Fruit fly (Drosophila melanogaster) whole organism, embryonic: ENCODE measurements around the gene GlyRS.

Experiments used
- Awh ChIP-seq: fragments of 200-800 bp; sonication (Bioruptor generic); IDR thresholded peaks from 2 replicates; pipeline ENCODE4, ENCODE4 v1.3.6; 2022; ENCODE audit warnings: missing biosample characterization, missing genetic modification characterization
- B-H2 ChIP-seq: fragments of 200-800 bp; sonication (Bioruptor generic); optimal IDR thresholded peaks from 2 replicates; lab custom pipeline; 2018; ENCODE audit warnings: missing biosample characterization, mild to moderate bottlenecking, missing genetic modification characterization
- Bgb ChIP-seq: fragments of 200-800 bp; sonication (Bioruptor generic); IDR thresholded peaks from 2 replicates; pipeline ENCODE4 v1.3.6; 2022; ENCODE audit warnings: missing biosample characterization, missing genetic modification characterization; ENCODE audit not compliant: partially characterized antibody
- CG10366 ChIP-seq: fragments of 200-800 bp; sonication (Bioruptor generic); IDR thresholded peaks from 2 replicates; pipeline ENCODE4 v1.3.6; 2022; ENCODE audit warnings: missing biosample characterization, missing genetic modification characterization
- CG11093 ChIP-seq: fragments of 200-800 bp; sonication (Bioruptor generic); IDR thresholded peaks from 3 replicates; pipeline ENCODE4 v1.3.6; 2022; ENCODE audit warnings: missing biosample characterization, missing genetic modification characterization
- CG11504 ChIP-seq: fragments of 200-800 bp; sonication (Bioruptor generic); optimal IDR thresholded peaks from 3 replicates; lab custom pipeline; 2019; ENCODE audit warnings: missing biosample characterization, mild to moderate bottlenecking, missing genetic modification characterization, moderate library complexity
- CG11696 ChIP-seq: fragments of 200-800 bp; sonication (Bioruptor generic); IDR thresholded peaks from 2 replicates; pipeline ENCODE4 v1.3.6; 2022; ENCODE audit warnings: missing biosample characterization, missing genetic modification characterization
- CG12219 ChIP-seq: fragments of 200-800 bp; sonication (Bioruptor generic); optimal IDR thresholded peaks from 3 replicates; lab custom pipeline; 2018; ENCODE audit warnings: missing biosample characterization, mild to moderate bottlenecking, missing genetic modification characterization
- CG15479 ChIP-seq: fragments of 200-800 bp; sonication (Bioruptor generic); optimal IDR thresholded peaks from 3 replicates; lab custom pipeline; 2019; ENCODE audit warnings: missing biosample characterization, mild to moderate bottlenecking, missing genetic modification characterization, moderate library complexity
- CG2199 ChIP-seq: fragments of 200-800 bp; sonication (Bioruptor generic); IDR thresholded peaks from 3 replicates; pipeline ENCODE4 v1.3.6; 2022; ENCODE audit warnings: missing biosample characterization, missing genetic modification characterization
- CG2202 ChIP-seq: fragments of 200-800 bp; sonication (Bioruptor generic); optimal IDR thresholded peaks from 2 replicates; lab custom pipeline; 2018; ENCODE audit warnings: missing biosample characterization, mild to moderate bottlenecking, missing genetic modification characterization
- CG31224 ChIP-seq: fragments of 200-800 bp; sonication (Bioruptor generic); IDR thresholded peaks from 2 replicates; pipeline ENCODE4 v1.3.6; 2022; ENCODE audit warnings: missing biosample characterization, missing genetic modification characterization
- CG4617 ChIP-seq: fragments of 200-800 bp; sonication (Bioruptor generic); optimal IDR thresholded peaks from 3 replicates; lab custom pipeline; 2016; ENCODE audit warnings: missing biosample characterization, missing genetic modification characterization, borderline replicate concordance
- CG5180 ChIP-seq: fragments of 200-800 bp; sonication (Bioruptor generic); optimal IDR thresholded peaks from 3 replicates; lab custom pipeline; 2017; ENCODE audit warnings: missing biosample characterization, missing genetic modification characterization, mild to moderate bottlenecking, moderate library complexity, missing genetic modification reagents
- CG6175 ChIP-seq: fragments of 200-800 bp; sonication (Bioruptor generic); IDR thresholded peaks from 3 replicates; pipeline ENCODE4 v1.3.6; 2022; ENCODE audit warnings: missing biosample characterization, missing genetic modification characterization
- CG6654 ChIP-seq: fragments of 200-800 bp; sonication (Bioruptor generic); optimal IDR thresholded peaks from 2 replicates; lab custom pipeline; 2017; ENCODE audit warnings: missing biosample characterization, mild to moderate bottlenecking, missing genetic modification characterization
- CG6854 ChIP-seq: fragments of 200-800 bp; sonication (Bioruptor generic); optimal IDR thresholded peaks from 3 replicates; lab custom pipeline; 2017; ENCODE audit warnings: missing biosample characterization, mild to moderate bottlenecking, missing genetic modification characterization
- CG7745 ChIP-seq: fragments of 200-800 bp; sonication (Bioruptor generic); optimal IDR thresholded peaks from 2 replicates; lab custom pipeline; 2018; ENCODE audit warnings: missing biosample characterization, mild to moderate bottlenecking, missing genetic modification characterization, moderate library complexity
- CG7928 ChIP-seq: fragments of 200-800 bp; sonication (Bioruptor generic); optimal IDR thresholded peaks from 2 replicates; lab custom pipeline; 2017; ENCODE audit warnings: missing biosample characterization, mild to moderate bottlenecking, missing genetic modification characterization
- CG7963 ChIP-seq: fragments of 200-800 bp; sonication (Bioruptor generic); IDR thresholded peaks from 3 replicates; pipeline ENCODE4 v1.3.6; 2022; ENCODE audit warnings: missing biosample characterization, missing genetic modification characterization; ENCODE audit not compliant: partially characterized antibody
- Drgx ChIP-seq: fragments of 200-800 bp; sonication (Bioruptor generic); IDR thresholded peaks from 2 replicates; pipeline ENCODE4 v1.3.6; 2022; ENCODE audit warnings: missing biosample characterization, missing genetic modification characterization
- Eip74EF ChIP-seq, 2 experiments: fragments of 200-800 bp in 1 of 2; fragments of >200 bp in 1 of 2; sonication (Bioruptor generic) in 1 of 2; optimal IDR thresholded peaks; 2 replicates each; lab custom pipeline; 2017 to 2019; ENCODE audit warnings: missing biosample characterization in 2 of 2, missing genetic modification characterization in 2 of 2, mild to moderate bottlenecking in 1 of 2, moderate library complexity in 1 of 2
- HHEX ChIP-seq: fragments of 200-800 bp; sonication (Bioruptor generic); optimal IDR thresholded peaks from 3 replicates; lab custom pipeline; 2017; ENCODE audit warnings: missing biosample characterization, mild to moderate bottlenecking, missing genetic modification characterization, missing genetic modification reagents
- Med ChIP-seq: fragments of 200-800 bp; sonication (Bioruptor generic); peaks from one replicate; lab custom pipeline; 2016; ENCODE audit warnings: missing biosample characterization, missing genetic modification characterization, mild to moderate bottlenecking, inconsistent platforms, moderate library complexity
- Rx ChIP-seq: fragments of 200-800 bp; sonication (Bioruptor generic); IDR thresholded peaks from 2 replicates; pipeline ENCODE4 v1.3.6; 2022; ENCODE audit warnings: missing biosample characterization, missing genetic modification characterization
- Sox102F ChIP-seq: fragments of 200-800 bp; sonication (Bioruptor generic); optimal IDR thresholded peaks from 2 replicates; lab custom pipeline; 2018; ENCODE audit warnings: missing biosample characterization, mild to moderate bottlenecking, missing genetic modification characterization, moderate library complexity
- Sry-β ChIP-seq: fragments of 200-800 bp; sonication (Bioruptor generic); optimal IDR thresholded peaks from 2 replicates; lab custom pipeline; 2018; ENCODE audit warnings: missing biosample characterization, mild to moderate bottlenecking, missing genetic modification characterization, moderate library complexity
- Tbp ChIP-seq: fragments of >200 bp; optimal IDR thresholded peaks from 2 replicates; lab custom pipeline; 2018; ENCODE audit warnings: missing biosample characterization, missing genetic modification characterization
- Trl ChIP-seq, 3 experiments: fragments of >200 bp in 2 of 3; fragments of 200-800 bp in 1 of 3; sonication (Bioruptor generic) in 1 of 3; optimal IDR thresholded peaks; 2 replicates in 1 of 3; 3 replicates in 2 of 3; lab custom pipeline; 2016 to 2017; ENCODE audit warnings: missing biosample characterization in 1 of 3, missing genetic modification characterization in 1 of 3
- Usf ChIP-seq: fragments of 200-800 bp; sonication (Bioruptor generic); optimal IDR thresholded peaks from 2 replicates; lab custom pipeline; 2017; ENCODE audit warnings: missing genotype, missing biosample characterization, missing genetic modification characterization
- ab ChIP-seq: fragments of 200-800 bp; sonication (Bioruptor generic); optimal IDR thresholded peaks from 2 replicates; lab custom pipeline; 2016; ENCODE audit warnings: missing biosample characterization, missing genetic modification characterization
- br ChIP-seq: fragments of >200 bp; optimal IDR thresholded peaks from 2 replicates; lab custom pipeline; 2017
- croc ChIP-seq: fragments of 200-800 bp; sonication (Bioruptor generic); conservative IDR thresholded peaks from 3 replicates; pipeline ENCODE4 v1.3.6; 2022; ENCODE audit warnings: missing biosample characterization, missing genetic modification characterization
- dimm ChIP-seq: fragments of 200-800 bp; sonication (Bioruptor generic); IDR thresholded peaks from 2 replicates; pipeline ENCODE4 v1.3.6; 2022; ENCODE audit warnings: missing biosample characterization, missing genetic modification characterization
- dmrt99B ChIP-seq: fragments of 200-800 bp; sonication (Bioruptor generic); optimal IDR thresholded peaks from 2 replicates; lab custom pipeline; 2018; ENCODE audit warnings: missing biosample characterization, mild to moderate bottlenecking, missing genetic modification characterization, moderate library complexity
- dysf ChIP-seq: fragments of 200-800 bp; sonication (Bioruptor generic); IDR thresholded peaks from 3 replicates; pipeline ENCODE4 v1.3.6; 2022; ENCODE audit warnings: missing biosample characterization, missing genetic modification characterization
- en ChIP-seq: fragments of 200-800 bp; sonication (Bioruptor generic); optimal IDR thresholded peaks from 2 replicates; lab custom pipeline; 2016; ENCODE audit warnings: missing biosample characterization, missing genetic modification characterization
- eyg ChIP-seq: fragments of 200-800 bp; sonication (Bioruptor generic); optimal IDR thresholded peaks from 3 replicates; lab custom pipeline; 2016; ENCODE audit warnings: missing biosample characterization, missing genetic modification characterization
- ftz-f1 ChIP-seq: fragments of 200-800 bp; sonication (Bioruptor generic); optimal IDR thresholded peaks from 2 replicates; lab custom pipeline; 2016; ENCODE audit warnings: missing biosample characterization, missing genetic modification characterization
- fu2 ChIP-seq: fragments of 200-800 bp; sonication (Bioruptor generic); optimal IDR thresholded peaks from 2 replicates; lab custom pipeline; 2016; ENCODE audit warnings: missing biosample characterization, missing genetic modification characterization
- ind ChIP-seq: fragments of 200-800 bp; sonication (Bioruptor generic); optimal IDR thresholded peaks from 3 replicates; lab custom pipeline; 2016; ENCODE audit warnings: missing biosample characterization, missing genetic modification characterization
- jing ChIP-seq: fragments of 200-800 bp; sonication (Bioruptor generic); optimal IDR thresholded peaks from 2 replicates; lab custom pipeline; 2018; ENCODE audit warnings: missing biosample characterization, mild to moderate bottlenecking, missing genetic modification characterization
- jumu ChIP-seq: fragments of 200-800 bp; sonication (Bioruptor generic); optimal IDR thresholded peaks from 3 replicates; lab custom pipeline; 2016; ENCODE audit warnings: missing biosample characterization, missing genetic modification characterization
- knrl ChIP-seq: fragments of 200-800 bp; sonication (Bioruptor generic); IDR thresholded peaks from 3 replicates; pipeline ENCODE4 v1.3.6; 2022; ENCODE audit warnings: missing biosample characterization, missing genetic modification characterization; ENCODE audit not compliant: partially characterized antibody
- nau ChIP-seq: fragments of 200-800 bp; sonication (Bioruptor generic); optimal IDR thresholded peaks from 3 replicates; lab custom pipeline; 2017; ENCODE audit warnings: missing biosample characterization, mild to moderate bottlenecking, missing genetic modification characterization, missing genetic modification reagents
- nerfin-1 ChIP-seq: fragments of 200-800 bp; sonication (Bioruptor generic); optimal IDR thresholded peaks from 3 replicates; lab custom pipeline; 2019; ENCODE audit warnings: missing biosample characterization, mild to moderate bottlenecking, missing genetic modification characterization, moderate library complexity

The GlyRS gene

DNA sequence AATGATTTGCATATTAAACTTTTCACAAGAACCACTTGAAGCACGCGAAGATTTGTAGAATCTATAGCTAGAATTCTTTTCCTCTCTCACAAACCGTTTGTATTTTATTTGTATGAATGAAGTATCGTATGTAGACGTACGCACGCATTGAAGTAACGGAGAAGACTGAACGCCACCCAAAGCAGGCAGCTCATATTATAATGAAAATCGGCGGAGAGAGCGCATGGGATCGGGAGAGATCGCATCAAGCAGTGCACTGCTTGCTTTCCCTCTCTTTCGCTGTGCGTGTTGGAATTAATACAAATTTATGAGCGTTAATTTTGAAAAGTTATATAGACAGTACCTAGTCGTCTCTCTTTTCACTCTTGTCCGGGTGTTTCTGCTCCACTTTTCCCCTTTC lies 15.7 kb upstream of the GlyRS start (continued):
- peak; percentile 45; the same call in 1 of the 2 replicates for TF ChIP-seq Bgb

DNA sequence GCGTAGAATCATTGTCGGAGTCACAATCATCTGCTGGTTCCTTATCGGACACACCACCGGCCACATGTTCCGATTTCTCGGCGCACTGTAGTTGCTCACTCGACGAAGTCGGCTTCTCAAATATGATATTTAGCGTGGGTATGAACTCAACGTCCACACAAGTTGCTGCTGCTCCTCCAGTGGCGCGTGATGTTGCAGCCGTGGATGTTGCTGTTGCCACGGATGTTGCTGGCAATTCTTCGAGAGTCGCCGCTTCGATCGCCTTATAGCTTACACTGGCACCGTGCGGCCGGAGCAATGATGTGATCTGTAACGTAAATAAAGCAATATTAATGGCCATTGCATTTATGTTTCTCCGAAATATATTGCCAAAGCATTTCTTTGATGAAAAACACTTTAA lies 10.7 kb upstream of the GlyRS start:
- TF ChIP-seq CG2202 (tag; lab: Kevin White, UChicago) (no peak), CG5180 (GFP tag; lab: Kevin White, UChicago) (peak; percentile 8), fu2 (GFP tag; lab: Kevin White, UChicago) (no peak), CG11504 (peak; percentile 97), CG2199 (peak; percentile 96), B-H2 (no peak), CG10366 (GFP tag; lab: Robert Waterston, UW) (no peak), Med (GFP tag; lab: Kevin White, UChicago) (peak; percentile 1), CG6175 (GFP tag; lab: Robert Waterston, UW) (0 out of 3 replicates have a peak, but pooled peaks have one; percentile 25)
- TF ChIP-seq, all 482 proteins: peak for 5

DNA sequence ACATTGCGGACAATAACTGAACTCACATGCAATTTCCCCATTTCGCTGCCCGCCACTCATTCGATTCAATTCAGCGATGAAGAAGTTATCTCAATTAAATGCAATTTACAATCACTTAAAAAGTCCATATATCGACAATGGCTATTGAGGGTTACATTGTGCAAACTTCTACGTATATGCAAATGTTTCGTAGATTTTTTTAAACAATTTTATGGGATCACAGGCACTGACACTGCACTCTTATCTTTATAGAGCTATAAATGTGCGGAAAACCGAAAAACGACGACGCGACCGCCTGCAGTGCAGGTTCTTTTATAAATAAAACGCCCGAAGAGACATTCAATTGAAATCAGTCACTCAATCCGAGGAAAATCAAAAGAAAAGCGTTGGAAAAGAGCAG lies 6.7 kb upstream of the GlyRS start:
- TF ChIP-seq Trl (optimal IDR thresholded peaks at IDR 0.05; lab: Kevin White, UChicago) (peak in 1 of 2 experiments; percentile 37), Trl (GFP tag; optimal IDR thresholded peaks at IDR 0.05; lab: Kevin White, UChicago) (no peak), CG2199 (peak; percentile 89; the same call in 1 of the 3 replicates), ftz-f1 (GFP tag; lab: Kevin White, UChicago) (no peak), CG7928 (GFP tag; lab: Kevin White, UChicago) (no peak), ind (GFP tag; lab: Kevin White, UChicago) (no peak), ab (no peak), eyg (GFP tag; lab: Kevin White, UChicago) (no peak), HHEX (GFP tag; lab: Kevin White, UChicago) (no peak), Drgx (GFP tag; lab: Robert Waterston, UW) (no peak), jumu (no peak), CG11696 (GFP tag; lab: Robert Waterston, UW) (no peak), Usf (no peak), jing (GFP tag; lab: Kevin White, UChicago) (no peak), nerfin-1 (tag; lab: Kevin White, UChicago) (no peak), croc (no peak), en (GFP tag; lab: Kevin White, UChicago) (no peak), Rx (GFP tag; lab: Robert Waterston, UW) (no peak), nau (GFP tag; lab: Kevin White, UChicago) (no peak), CG15479 (peak; percentile 32), Awh (GFP tag; lab: Robert Waterston, UW) (no peak), CG4617 (GFP tag; lab: Kevin White, UChicago) (no peak)
- TF ChIP-seq, all 482 proteins: peak for 3

DNA sequence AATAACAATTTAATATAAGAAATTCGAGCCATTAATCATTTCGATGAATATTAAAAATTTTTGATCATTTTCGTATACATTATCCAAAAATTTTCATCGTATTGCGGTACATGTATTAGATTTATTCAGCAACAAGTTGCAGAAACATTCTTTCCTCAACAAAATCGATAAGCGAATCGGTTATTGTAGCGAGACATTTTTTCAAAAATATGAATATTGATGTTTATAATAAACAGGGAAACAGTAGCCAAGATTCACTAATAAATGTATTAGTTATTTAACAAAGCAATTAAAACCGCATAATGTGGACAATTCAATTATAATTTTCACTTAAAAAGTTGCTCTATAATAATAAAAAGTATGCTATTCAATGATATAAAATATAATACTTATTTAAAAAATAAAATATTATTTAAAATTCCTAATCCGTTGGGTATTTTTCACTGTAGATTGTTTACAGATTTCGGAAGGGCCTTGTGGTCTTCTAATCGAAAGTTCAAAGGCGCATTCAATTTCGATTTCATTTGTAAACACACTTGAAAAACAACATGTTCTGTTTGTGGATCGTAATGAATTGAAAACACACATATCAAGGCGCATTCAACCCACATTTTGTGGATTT lies 5.7 kb upstream of the GlyRS start:
- no peak for TF ChIP-seq CG12219 (GFP tag; lab: Kevin White, UChicago)
- TF ChIP-seq CG31224 (GFP tag; lab: Robert Waterston, UW): no peak
- no peak for TF ChIP-seq knrl (GFP tag; lab: Robert Waterston, UW)
- TF ChIP-seq CG11093: no peak
- peak; percentile 46 for TF ChIP-seq Sox102F (GFP tag; lab: Kevin White, UChicago)
- TF ChIP-seq Tbp (GFP tag; lab: Kevin White, UChicago): no peak
- TF ChIP-seq CG11504: peak; percentile 98
- TF ChIP-seq croc: no peak
- no peak for TF ChIP-seq dimm
- no peak for TF ChIP-seq CG6654 (GFP tag; lab: Kevin White, UChicago)
- TF ChIP-seq br: no peak
- no peak; the same call in 2 of the 3 replicates for TF ChIP-seq dysf (GFP tag; lab: Robert Waterston, UW)
- peak; percentile 42 for TF ChIP-seq dmrt99B
- no peak for TF ChIP-seq CG7963 (GFP tag; lab: Robert Waterston, UW)
- no peak for TF ChIP-seq Sry-β
- no peak for TF ChIP-seq CG7745 (tag; lab: Kevin White, UChicago)
- peak in 1 of 2 experiments; percentile 15 for TF ChIP-seq Eip74EF (GFP tag; optimal IDR thresholded peaks at IDR 0.05; lab: Kevin White, UChicago)
- no peak for TF ChIP-seq CG6854 (GFP tag; lab: Kevin White, UChicago)
